Worm (Caenorhabditis elegans) whole organism, early embryonic: ENCODE measurements around the gene K08E7.6.

Source experiments
- B0310.2 ChIP-seq: sonication (generic microtip); optimal IDR thresholded peaks from 2 replicates; lab custom pipeline; 2016; ENCODE audit warnings: mild to moderate bottlenecking, missing genetic modification characterization, missing compliant biosample characterization
- F13C5.2 ChIP-seq: sonication (generic microtip); optimal IDR thresholded peaks from 2 replicates; lab custom pipeline; 2017; ENCODE audit warnings: mild to moderate bottlenecking, missing genetic modification characterization, inconsistent platforms, missing compliant biosample characterization
- aly-1 ChIP-seq: sonication (generic microtip); optimal IDR thresholded peaks from 2 replicates; lab custom pipeline; 2016; ENCODE audit warnings: missing genetic modification characterization, missing compliant biosample characterization
- ama-1 ChIP-seq: fragments of 150-350 bp; optimal IDR thresholded peaks from 2 replicates; lab custom pipeline; 2014
- ceh-13 ChIP-seq: fragments of 200-800 bp; sonication (Bioruptor generic); optimal IDR thresholded peaks from 2 replicates; lab custom pipeline; 2018; ENCODE audit warnings: mild to moderate bottlenecking, missing genetic modification characterization, missing compliant biosample characterization
- ceh-36 ChIP-seq: sonication (generic microtip); optimal IDR thresholded peaks from 2 replicates; lab custom pipeline; 2016; ENCODE audit warnings: missing genetic modification characterization, inconsistent platforms, missing compliant biosample characterization
- ets-7 ChIP-seq: sonication (generic microtip); optimal IDR thresholded peaks from 2 replicates; lab custom pipeline; 2016; ENCODE audit warnings: missing genotype, missing genetic modification characterization, missing compliant biosample characterization
- flt-1 ChIP-seq: fragments of 200-800 bp; sonication (Bioruptor generic); IDR thresholded peaks from 2 replicates; pipeline ENCODE4 v1.3.6; 2022; ENCODE audit warnings: missing genetic modification characterization, missing compliant biosample characterization
- hmbx-1 ChIP-seq: sonication (generic microtip); optimal IDR thresholded peaks from 2 replicates; lab custom pipeline; 2016; ENCODE audit warnings: mild to moderate bottlenecking, missing genetic modification characterization, missing compliant biosample characterization
- hmg-4 ChIP-seq: fragments of 200-800 bp; sonication (Bioruptor generic); optimal IDR thresholded peaks from 2 replicates; lab custom pipeline; 2018; ENCODE audit warnings: mild to moderate bottlenecking, missing genetic modification characterization, missing compliant biosample characterization
- hnd-1 ChIP-seq: sonication (generic microtip); optimal IDR thresholded peaks from 2 replicates; lab custom pipeline; 2016; ENCODE audit warnings: missing genetic modification characterization, missing compliant biosample characterization
- pes-1 ChIP-seq: fragments of 200-800 bp; sonication (Bioruptor generic); IDR thresholded peaks from 2 replicates; pipeline ENCODE4 v1.3.6; 2022; ENCODE audit warnings: missing genetic modification reagents, missing genetic modification characterization, missing compliant biosample characterization
- scrt-1 ChIP-seq: fragments of 200-800 bp; sonication (Bioruptor generic); IDR thresholded peaks from 2 replicates; pipeline ENCODE4 v1.3.6; 2022; ENCODE audit warnings: missing genetic modification characterization, missing compliant biosample characterization
- sea-1 ChIP-seq: fragments of 200-800 bp; sonication (Bioruptor generic); conservative IDR thresholded peaks from 2 replicates; pipeline ENCODE4 v1.3.6; 2022; ENCODE audit warnings: missing genetic modification characterization, missing compliant biosample characterization
- tbx-11 ChIP-seq: fragments of 200-800 bp; sonication (Bioruptor generic); IDR thresholded peaks from 2 replicates; pipeline ENCODE4 v1.3.6; 2022; ENCODE audit warnings: missing genetic modification characterization, missing compliant biosample characterization
- tbx-37 ChIP-seq: fragments of 200-800 bp; sonication (Bioruptor generic); conservative IDR thresholded peaks from 2 replicates; pipeline ENCODE4 v1.3.6; 2022; ENCODE audit warnings: missing genetic modification reagents, missing genetic modification characterization, missing compliant biosample characterization
- tra-4 ChIP-seq: sonication (generic microtip); optimal IDR thresholded peaks from 2 replicates; lab custom pipeline; 2017; ENCODE audit warnings: missing genetic modification characterization, missing compliant biosample characterization

Gene K08E7.6

DNA sequence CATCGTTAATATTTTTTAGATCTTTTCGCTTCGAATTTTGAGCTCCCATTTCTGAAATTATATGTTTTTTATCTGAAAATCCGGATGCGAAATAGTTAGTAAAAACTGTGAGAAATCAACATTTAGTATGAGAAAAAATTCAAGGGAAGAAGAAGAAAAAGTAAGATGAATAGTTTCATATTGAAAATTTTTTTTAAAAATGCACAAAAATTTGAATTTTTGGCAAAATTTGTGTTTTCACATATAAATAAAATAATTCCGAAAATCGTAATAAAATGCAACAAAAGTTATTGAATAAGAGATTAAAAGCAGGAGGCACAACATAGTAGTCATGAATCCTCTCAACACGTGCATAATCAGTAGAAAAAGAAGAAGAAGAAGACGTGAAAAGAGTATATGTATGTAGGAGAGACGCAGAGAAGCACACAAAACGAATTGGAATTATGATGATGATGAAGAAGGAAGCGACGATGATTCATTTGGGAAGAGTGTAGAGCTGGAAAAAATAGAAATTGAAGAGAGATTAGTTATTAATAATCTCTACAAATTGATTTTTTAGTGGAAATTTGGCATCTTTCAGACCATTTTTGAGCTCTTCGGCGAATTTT, 14.9 kb downstream of the K08E7.6 start, which contains the start of gene eak-7:
Gene eak-7 (minus strand): TSS at position 51 of the 608 bp plus-strand sequence.
- no peak for TF ChIP-seq tbx-11 (GFP tag; lab: Robert Waterston, UW)
- no peak for TF ChIP-seq ceh-36 (tag; lab: Kevin White, UChicago)
- TF ChIP-seq sea-1 (GFP tag; lab: Robert Waterston, UW), result no peak
- no peak for TF ChIP-seq ceh-13 (GFP tag; lab: Kevin White, UChicago)
- TF ChIP-seq F13C5.2, result no peak
- no peak for TF ChIP-seq flt-1
- TF ChIP-seq scrt-1 (GFP tag; lab: Robert Waterston, UW), result no peak
- TF ChIP-seq pes-1 (GFP tag; lab: Robert Waterston, UW), result no peak

DNA sequence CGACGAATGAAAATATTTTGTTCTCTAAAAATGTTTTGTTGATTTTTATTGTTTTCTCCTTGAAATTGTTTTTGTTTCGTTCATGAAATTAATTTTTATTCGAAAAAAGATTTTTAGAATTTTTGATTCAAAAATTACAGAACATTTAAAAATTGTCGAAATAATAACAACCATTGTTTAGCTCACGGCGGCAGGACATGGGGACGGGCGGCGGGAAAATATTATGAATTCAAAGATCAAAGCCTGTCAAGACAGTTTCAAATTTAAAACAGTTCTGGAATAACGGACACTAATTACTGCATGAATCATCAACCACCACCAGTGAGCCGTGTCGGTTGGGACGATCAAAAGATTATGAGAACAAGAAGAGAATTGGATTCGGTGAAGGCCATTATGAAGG, 20.4 kb downstream of the K08E7.6 start, which contains the start of gene snb-7:
Gene snb-7 (plus strand): TSS at position 301 of the 400 bp plus-strand sequence.
- no peak for TF ChIP-seq tra-4 (tag; lab: Kevin White, UChicago)
- TF ChIP-seq F13C5.2, result no peak
- no peak for TF ChIP-seq pes-1 (GFP tag; lab: Robert Waterston, UW)
- no peak for TF ChIP-seq ceh-13 (GFP tag; lab: Kevin White, UChicago)
- TF ChIP-seq tbx-11 (GFP tag; lab: Robert Waterston, UW), result no peak
- TF ChIP-seq ceh-36 (tag; lab: Kevin White, UChicago), result no peak
- no peak for TF ChIP-seq hmg-4 (GFP tag; lab: Kevin White, UChicago)
- TF ChIP-seq B0310.2 (tag; lab: Kevin White, UChicago), result no peak
- TF ChIP-seq hmbx-1 (tag; lab: Kevin White, UChicago), result no peak
- no peak for TF ChIP-seq aly-1 (tag; lab: Kevin White, UChicago)
- TF ChIP-seq flt-1, result no peak
- TF ChIP-seq hnd-1, result no peak
- TF ChIP-seq ets-7 (tag; lab: Kevin White, UChicago), result no peak

- TF ChIP-seq flt-1, result no peak
- TF ChIP-seq hmbx-1 (tag; lab: Kevin White, UChicago), result no peak
- no peak for TF ChIP-seq hmg-4 (GFP tag; lab: Kevin White, UChicago)
- no peak for TF ChIP-seq ama-1 (lab: Kevin White, UChicago)
- TF ChIP-seq ceh-13 (GFP tag; lab: Kevin White, UChicago), result no peak
- TF ChIP-seq ets-7 (tag; lab: Kevin White, UChicago), result no peak
Observed at ce11 chrIV:12558925-12559450, 22.0 kb downstream of the K08E7.6 start, which contains the start of the genes ZK795.2 and ZK795.3. Gene ZK795.2, minus strand, starts transcription at chrIV:12558975. Gene ZK795.3, plus strand, starts transcription at chrIV:12559365.

DNA sequence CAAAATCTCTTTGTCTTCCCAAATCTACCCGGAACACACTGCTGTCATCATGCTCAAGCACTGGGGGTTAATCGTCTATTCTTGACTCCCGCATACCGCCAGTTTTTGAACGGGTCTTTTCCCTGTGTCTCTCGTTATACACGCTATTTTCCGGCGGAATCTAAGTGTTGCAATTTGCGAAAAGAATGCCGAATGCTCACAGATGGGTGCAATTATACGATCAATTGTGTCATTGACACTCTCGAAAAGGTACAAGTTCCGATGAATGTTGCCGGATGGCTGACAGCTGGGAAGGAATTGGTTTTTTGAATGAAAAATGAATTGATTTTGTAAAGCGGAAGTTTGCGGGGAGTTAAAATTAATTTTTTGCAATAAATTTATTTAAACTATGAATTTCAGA, 29.0 kb downstream of the K08E7.6 start:
- TF ChIP-seq tbx-37 (no peak), sea-1 (GFP tag; lab: Robert Waterston, UW) (no peak), hnd-1 (no peak), pes-1 (GFP tag; lab: Robert Waterston, UW) (no peak), tra-4 (tag; lab: Kevin White, UChicago) (no peak), ama-1 (lab: Kevin White, UChicago) (no peak), ets-7 (tag; lab: Kevin White, UChicago) (no peak), F13C5.2 (no peak)

DNA sequence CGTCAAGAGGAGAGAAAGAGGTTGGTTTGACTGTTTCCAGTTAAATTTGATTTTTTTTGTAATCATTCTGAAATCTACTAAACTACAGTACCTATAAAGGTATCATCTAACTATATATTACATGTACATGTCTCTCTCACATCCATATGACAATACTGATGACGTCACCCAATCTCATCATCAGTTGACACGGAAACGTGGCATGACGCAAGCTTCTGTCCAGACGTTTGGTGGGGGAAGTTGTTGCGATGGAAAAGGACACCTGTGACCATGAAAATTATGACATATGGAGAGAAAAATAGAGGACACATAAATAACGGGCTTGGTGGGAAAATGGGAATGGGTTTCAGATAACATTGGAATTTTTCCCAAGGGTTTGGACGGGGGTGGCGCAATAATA, 31.9 kb downstream of the K08E7.6 start:
- TF ChIP-seq aly-1 (tag; lab: Kevin White, UChicago) (no peak), ceh-13 (GFP tag; lab: Kevin White, UChicago) (no peak), tbx-11 (GFP tag; lab: Robert Waterston, UW) (no peak), ceh-36 (tag; lab: Kevin White, UChicago) (no peak), pes-1 (GFP tag; lab: Robert Waterston, UW) (no peak), tra-4 (tag; lab: Kevin White, UChicago) (no peak), scrt-1 (GFP tag; lab: Robert Waterston, UW) (no peak), sea-1 (GFP tag; lab: Robert Waterston, UW) (no peak)

DNA sequence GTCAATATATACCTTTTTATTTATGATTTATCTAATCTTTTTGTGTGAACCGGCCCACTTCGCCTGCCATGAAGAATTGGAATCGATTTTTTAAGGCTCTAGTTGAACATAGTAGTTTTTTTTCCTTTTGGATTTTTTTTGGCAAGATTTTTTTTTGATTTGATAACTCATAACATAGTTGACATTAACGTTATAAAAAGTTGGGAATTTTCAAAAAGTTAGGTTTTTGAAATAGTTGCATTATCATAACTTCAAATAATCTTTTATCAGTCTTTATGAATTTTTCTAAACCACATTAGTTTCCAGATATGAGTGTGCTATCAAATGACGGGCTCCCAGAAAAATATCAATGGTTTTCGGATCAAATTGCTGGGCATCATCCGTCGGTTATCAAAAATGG, 33.1 kb downstream of the K08E7.6 start, which contains the start of gene ipmk-1:
Gene ipmk-1 (plus strand): TSS at position 301 of the 400 bp plus-strand sequence.
- no peak for TF ChIP-seq flt-1
- TF ChIP-seq pes-1 (GFP tag; lab: Robert Waterston, UW), result no peak
- no peak for TF ChIP-seq tra-4 (tag; lab: Kevin White, UChicago)
- TF ChIP-seq B0310.2 (tag; lab: Kevin White, UChicago), result no peak
- TF ChIP-seq hmg-4 (GFP tag; lab: Kevin White, UChicago), result no peak
- no peak for TF ChIP-seq ets-7 (tag; lab: Kevin White, UChicago)
- no peak for TF ChIP-seq hnd-1
- no peak for TF ChIP-seq scrt-1 (GFP tag; lab: Robert Waterston, UW)
- no peak for TF ChIP-seq F13C5.2
- no peak for TF ChIP-seq ceh-36 (tag; lab: Kevin White, UChicago)
- TF ChIP-seq hmbx-1 (tag; lab: Kevin White, UChicago), result no peak
- TF ChIP-seq tbx-11 (GFP tag; lab: Robert Waterston, UW), result no peak
- TF ChIP-seq tbx-37, result no peak
- no peak for TF ChIP-seq ceh-13 (GFP tag; lab: Kevin White, UChicago)
- TF ChIP-seq sea-1 (GFP tag; lab: Robert Waterston, UW), result no peak
- TF ChIP-seq aly-1 (tag; lab: Kevin White, UChicago), result no peak
- no peak for TF ChIP-seq ama-1 (lab: Kevin White, UChicago)

ce11 chrIV:12545902-12546301, 35.0 kb downstream of the K08E7.6 start:
- TF ChIP-seq ceh-13 (GFP tag; lab: Kevin White, UChicago) (no peak), ets-7 (tag; lab: Kevin White, UChicago) (no peak), hnd-1 (no peak), tbx-37 (peak; percentile 45; the same call in 1 of the 2 replicates), ama-1 (lab: Kevin White, UChicago) (peak; percentile 71), scrt-1 (GFP tag; lab: Robert Waterston, UW) (no peak), sea-1 (GFP tag; lab: Robert Waterston, UW) (no peak), aly-1 (tag; lab: Kevin White, UChicago) (no peak), ceh-36 (tag; lab: Kevin White, UChicago) (peak; percentile 71), B0310.2 (tag; lab: Kevin White, UChicago) (no peak), tra-4 (tag; lab: Kevin White, UChicago) (no peak), hmbx-1 (tag; lab: Kevin White, UChicago) (no peak), pes-1 (GFP tag; lab: Robert Waterston, UW) (peak; percentile 33; the same call in 1 of the 2 replicates), hmg-4 (GFP tag; lab: Kevin White, UChicago) (peak; percentile 47), tbx-11 (GFP tag; lab: Robert Waterston, UW) (no peak), flt-1 (no peak), F13C5.2 (no peak)
